Worm (Caenorhabditis elegans) whole organism, early embryonic: ENCODE data around the gene T06E4.5.

Experiments
- B0310.2 ChIP-seq: sonication (generic microtip); optimal IDR thresholded peaks from 2 replicates; lab custom pipeline; 2016; ENCODE audit warnings: mild to moderate bottlenecking, missing genetic modification characterization, missing compliant biosample characterization
- F13C5.2 ChIP-seq: sonication (generic microtip); optimal IDR thresholded peaks from 2 replicates; lab custom pipeline; 2017; ENCODE audit warnings: mild to moderate bottlenecking, missing genetic modification characterization, inconsistent platforms, missing compliant biosample characterization
- aly-1 ChIP-seq: sonication (generic microtip); optimal IDR thresholded peaks from 2 replicates; lab custom pipeline; 2016; ENCODE audit warnings: missing genetic modification characterization, missing compliant biosample characterization
- ama-1 ChIP-seq: fragments of 150-350 bp; optimal IDR thresholded peaks from 2 replicates; lab custom pipeline; 2014
- ceh-13 ChIP-seq: fragments of 200-800 bp; sonication (Bioruptor generic); optimal IDR thresholded peaks from 2 replicates; lab custom pipeline; 2018; ENCODE audit warnings: mild to moderate bottlenecking, missing genetic modification characterization, missing compliant biosample characterization
- ceh-36 ChIP-seq: sonication (generic microtip); optimal IDR thresholded peaks from 2 replicates; lab custom pipeline; 2016; ENCODE audit warnings: missing genetic modification characterization, inconsistent platforms, missing compliant biosample characterization
- ets-7 ChIP-seq: sonication (generic microtip); optimal IDR thresholded peaks from 2 replicates; lab custom pipeline; 2016; ENCODE audit warnings: missing genotype, missing genetic modification characterization, missing compliant biosample characterization
- flt-1 ChIP-seq: fragments of 200-800 bp; sonication (Bioruptor generic); IDR thresholded peaks from 2 replicates; pipeline ENCODE4 v1.3.6; 2022; ENCODE audit warnings: missing genetic modification characterization, missing compliant biosample characterization
- hmbx-1 ChIP-seq: sonication (generic microtip); optimal IDR thresholded peaks from 2 replicates; lab custom pipeline; 2016; ENCODE audit warnings: mild to moderate bottlenecking, missing genetic modification characterization, missing compliant biosample characterization
- hmg-4 ChIP-seq: fragments of 200-800 bp; sonication (Bioruptor generic); optimal IDR thresholded peaks from 2 replicates; lab custom pipeline; 2018; ENCODE audit warnings: mild to moderate bottlenecking, missing genetic modification characterization, missing compliant biosample characterization
- hnd-1 ChIP-seq: sonication (generic microtip); optimal IDR thresholded peaks from 2 replicates; lab custom pipeline; 2016; ENCODE audit warnings: missing genetic modification characterization, missing compliant biosample characterization
- pes-1 ChIP-seq: fragments of 200-800 bp; sonication (Bioruptor generic); IDR thresholded peaks from 2 replicates; pipeline ENCODE4 v1.3.6; 2022; ENCODE audit warnings: missing genetic modification reagents, missing genetic modification characterization, missing compliant biosample characterization
- scrt-1 ChIP-seq: fragments of 200-800 bp; sonication (Bioruptor generic); IDR thresholded peaks from 2 replicates; pipeline ENCODE4 v1.3.6; 2022; ENCODE audit warnings: missing genetic modification characterization, missing compliant biosample characterization
- sea-1 ChIP-seq: fragments of 200-800 bp; sonication (Bioruptor generic); conservative IDR thresholded peaks from 2 replicates; pipeline ENCODE4 v1.3.6; 2022; ENCODE audit warnings: missing genetic modification characterization, missing compliant biosample characterization
- tbx-11 ChIP-seq: fragments of 200-800 bp; sonication (Bioruptor generic); IDR thresholded peaks from 2 replicates; pipeline ENCODE4 v1.3.6; 2022; ENCODE audit warnings: missing genetic modification characterization, missing compliant biosample characterization
- tbx-37 ChIP-seq: fragments of 200-800 bp; sonication (Bioruptor generic); conservative IDR thresholded peaks from 2 replicates; pipeline ENCODE4 v1.3.6; 2022; ENCODE audit warnings: missing genetic modification reagents, missing genetic modification characterization, missing compliant biosample characterization
- tra-4 ChIP-seq: sonication (generic microtip); optimal IDR thresholded peaks from 2 replicates; lab custom pipeline; 2017; ENCODE audit warnings: missing genetic modification characterization, missing compliant biosample characterization

T06E4.5 gene

DNA sequence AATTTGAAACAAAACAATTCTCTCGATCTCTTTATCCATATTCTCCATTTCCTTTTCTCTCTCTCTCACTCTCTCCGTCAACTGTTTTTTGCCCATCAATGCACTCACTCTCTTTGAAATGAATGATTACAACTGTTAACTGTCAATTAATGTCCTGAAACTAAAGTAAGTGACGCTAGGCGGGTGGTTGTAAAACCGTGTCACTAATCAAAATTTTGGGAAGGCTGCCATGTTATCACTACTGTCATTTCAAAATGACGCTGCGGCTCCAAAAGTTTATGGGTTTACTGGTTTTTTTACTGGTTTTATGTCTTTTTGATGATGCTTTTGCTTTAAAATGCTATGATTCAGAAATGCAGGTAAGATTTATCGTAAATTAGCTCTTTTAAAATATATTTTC, 48.1 kb downstream of the T06E4.5 start, which contains the start of gene ZK287.9:
ZK287.9 (plus strand) TSS at position 192 of the 400 bp plus-strand sequence.
- TF ChIP-seq B0310.2 (tag; lab: Kevin White, UChicago): no peak
- no peak for TF ChIP-seq tbx-11 (GFP tag; lab: Robert Waterston, UW)
- TF ChIP-seq ets-7 (tag; lab: Kevin White, UChicago): no peak
- no peak for TF ChIP-seq ceh-36 (tag; lab: Kevin White, UChicago)
- no peak for TF ChIP-seq tbx-37 (GFP tag; lab: Robert Waterston, UW)
- no peak for TF ChIP-seq sea-1
- TF ChIP-seq flt-1: no peak
- no peak for TF ChIP-seq hmbx-1
- TF ChIP-seq tra-4 (tag; lab: Kevin White, UChicago): no peak
- no peak for TF ChIP-seq hmg-4 (GFP tag; lab: Kevin White, UChicago)
- TF ChIP-seq aly-1: no peak
- TF ChIP-seq F13C5.2 (tag; lab: Kevin White, UChicago): no peak
- no peak for TF ChIP-seq pes-1 (GFP tag; lab: Robert Waterston, UW)
- no peak for TF ChIP-seq ceh-13
- no peak for TF ChIP-seq scrt-1 (GFP tag; lab: Robert Waterston, UW)
- no peak for TF ChIP-seq ama-1
- TF ChIP-seq hnd-1 (tag; lab: Kevin White, UChicago): no peak

ce11 chrV:9680260-9680659, 49.2 kb downstream of the T06E4.5 start:
- TF ChIP-seq F13C5.2 (tag; lab: Kevin White, UChicago) (no peak), sea-1 (no peak)
